Worm (Caenorhabditis elegans): ENCODE results near the gene pals-33.
A peak's percentile ranks its signal among the peaks of the same experiment; 100 is the strongest.

pals-33 gene

ce11 chrV:3702998-3703397 lies 29.8 kb downstream of the pals-33 start:
- TF ChIP-seq hlh-17 (GFP tag; optimal IDR thresholded peaks at IDR 0.05; ENCODE audit: borderline replicate concordance) (no peak), efl-1 (optimal IDR thresholded peaks at IDR 0.05) (peak; percentile 26 to 61), efl-1 (GFP tag; optimal IDR thresholded peaks at IDR 0.05 in 1 of 2) (peak in 1 of 2 experiments; percentile 91), nhr-28 (tag; optimal IDR thresholded peaks at IDR 0.05) (no peak), vab-15 (tag; optimal IDR thresholded peaks at IDR 0.05) (no peak), nhr-71 (tag; optimal IDR thresholded peaks at IDR 0.05) (peak; percentile 9), alr-1 (tag; optimal IDR thresholded peaks at IDR 0.05; ENCODE audit: borderline replicate concordance) (no peak), pag-3 (tag; optimal IDR thresholded peaks at IDR 0.05; ENCODE audit: borderline replicate concordance, insufficient read depth) (no peak), grh-1 (GFP tag; IDR thresholded peaks at IDR 0.05) (no peak), elt-2 (tag; optimal IDR thresholded peaks at IDR 0.05) (no peak), pax-3 (tag; optimal IDR thresholded peaks at IDR 0.05) (no peak), isw-1 (GFP tag; IDR thresholded peaks at IDR 0.05) (no peak), aha-1 (tag; optimal IDR thresholded peaks at IDR 0.05) (no peak), mep-1 (tag; optimal IDR thresholded peaks at IDR 0.05) (peak; percentile 1), lsy-2 (tag; optimal IDR thresholded peaks at IDR 0.05) (no peak), nhr-76 (tag; optimal IDR thresholded peaks at IDR 0.05) (no peak), hlh-4 (tag; optimal IDR thresholded peaks at IDR 0.05) (no peak), unc-86 (tag; optimal IDR thresholded peaks at IDR 0.05) (no peak), nhr-90 (tag; optimal IDR thresholded peaks at IDR 0.05; ENCODE audit: poor library complexity) (no peak), hpl-2 (GFP tag; optimal IDR thresholded peaks at IDR 0.05) (no peak), sox-4 (tag; optimal IDR thresholded peaks at IDR 0.05) (no peak), dsc-1 (tag; optimal IDR thresholded peaks at IDR 0.05) (peak; percentile 3), ztf-11 (tag; optimal IDR thresholded peaks at IDR 0.05) (no peak), ztf-4 (tag; optimal IDR thresholded peaks at IDR 0.05) (no peak), swsn-7 (tag; optimal IDR thresholded peaks at IDR 0.05) (peak; percentile 13), nhr-20 (tag; optimal IDR thresholded peaks at IDR 0.05) (no peak), nhr-77 (tag; optimal IDR thresholded peaks at IDR 0.05) (no peak), aly-2 (tag; optimal IDR thresholded peaks at IDR 0.05) (no peak), efl-3 (GFP tag; optimal IDR thresholded peaks at IDR 0.05) (no peak), egl-27 (tag; optimal IDR thresholded peaks at IDR 0.05) (no peak), irx-1 (tag; optimal IDR thresholded peaks at IDR 0.05) (no peak), nhr-11 (tag; optimal IDR thresholded peaks at IDR 0.05) (no peak), fos-1 (tag; optimal IDR thresholded peaks at IDR 0.05) (no peak), skn-1 (tag; optimal IDR thresholded peaks at IDR 0.05) (no peak), elt-3 (tag; optimal IDR thresholded peaks at IDR 0.05) (no peak), ets-5 (GFP tag; IDR thresholded peaks at IDR 0.05) (no peak), fkh-10 (GFP tag; optimal IDR thresholded peaks at IDR 0.05) (no peak), mdl-1 (tag; optimal IDR thresholded peaks at IDR 0.05) (no peak), egl-13 (tag; optimal IDR thresholded peaks at IDR 0.05) (no peak), nhr-85 (tag) (peak; percentile 12), sptf-1 (tag; optimal IDR thresholded peaks at IDR 0.05) (no peak), ces-1 (GFP tag; optimal IDR thresholded peaks at IDR 0.05) (no peak), pqm-1 (tag; optimal IDR thresholded peaks at IDR 0.05) (no peak), ceh-63 (GFP tag; optimal IDR thresholded peaks at IDR 0.05) (no peak), nhr-47 (tag; optimal IDR thresholded peaks at IDR 0.05) (no peak), zip-4 (GFP tag; optimal IDR thresholded peaks at IDR 0.05) (no peak), mef-2 (tag; optimal IDR thresholded peaks at IDR 0.05) (no peak), fkh-8 (tag; optimal IDR thresholded peaks at IDR 0.05) (no peak), dpl-1 (GFP tag; optimal IDR thresholded peaks at IDR 0.05) (no peak), lin-15B (tag; optimal IDR thresholded peaks at IDR 0.05) (no peak), nhr-84 (tag; optimal IDR thresholded peaks at IDR 0.05) (no peak), C16A3.4 (tag; optimal IDR thresholded peaks at IDR 0.05) (no peak), unc-30 (tag; optimal IDR thresholded peaks at IDR 0.05) (no peak), ceh-82 (tag; optimal IDR thresholded peaks at IDR 0.05) (no peak)

Data from whole organism, L1 larva.